Fruit fly (Drosophila melanogaster): ENCODE data around the gene hth.

The hth gene

dm6 chr3R:10639468-10639867 lies at the start of gene hth:
Gene hth (minus strand): TSS chr3R:10639568.
- TF ChIP-seq EcR (GFP tag; optimal IDR thresholded peaks at IDR 0.05) (no peak), D1 (tag; optimal IDR thresholded peaks at IDR 0.05) (no peak), CG15710 (tag; optimal IDR thresholded peaks at IDR 0.05) (no peak), CG12605 (GFP tag; IDR thresholded peaks at IDR 0.05) (no peak), CG17806 (tag; optimal IDR thresholded peaks at IDR 0.05) (no peak), CG4496 (GFP tag; IDR thresholded peaks at IDR 0.05) (no peak), CG9948 (tag; optimal IDR thresholded peaks at IDR 0.05) (no peak), fd96Ca (GFP tag; IDR thresholded peaks at IDR 0.05) (no peak), Snoo (tag; optimal IDR thresholded peaks at IDR 0.05) (no peak), CG32121 (GFP tag; IDR thresholded peaks at IDR 0.05) (no peak), CG13204 (GFP tag; optimal IDR thresholded peaks at IDR 0.05) (no peak)

dm6 chr3R:10688835-10689234 lies 49.5 kb upstream of the hth start:
- TF ChIP-seq CG17806 (tag; optimal IDR thresholded peaks at IDR 0.05): no peak
- TF ChIP-seq CG12605 (GFP tag; IDR thresholded peaks at IDR 0.05): no peak
- no peak for TF ChIP-seq D1 (tag; optimal IDR thresholded peaks at IDR 0.05)
- no peak for TF ChIP-seq CG10348 (GFP tag; IDR thresholded peaks at IDR 0.05)
- TF ChIP-seq CG4496 (GFP tag; IDR thresholded peaks at IDR 0.05): peak; percentile 70; the same call in 2 of the 3 replicates
- TF ChIP-seq CG34367 (tag; optimal IDR thresholded peaks at IDR 0.05): no peak
- no peak for TF ChIP-seq Snoo (tag; optimal IDR thresholded peaks at IDR 0.05)
- 0 out of 2 replicates have a peak, but pooled peaks have one; percentile 20 for TF ChIP-seq Ets98B (GFP tag; IDR thresholded peaks at IDR 0.05)
- no peak for TF ChIP-seq Pif1A (GFP tag; optimal IDR thresholded peaks at IDR 0.05)
- no peak for TF ChIP-seq fd96Ca (GFP tag; IDR thresholded peaks at IDR 0.05)
- TF ChIP-seq CG32121 (GFP tag; IDR thresholded peaks at IDR 0.05): peak; percentile 44; the same call in 1 of the 2 replicates
- no peak for TF ChIP-seq rn (GFP tag; IDR thresholded peaks at IDR 0.05)
- TF ChIP-seq CG9948 (tag; optimal IDR thresholded peaks at IDR 0.05): no peak
- no peak for TF ChIP-seq Pif1B (GFP tag; optimal IDR thresholded peaks at IDR 0.05)
- no peak for TF ChIP-seq EcR (GFP tag; optimal IDR thresholded peaks at IDR 0.05)
- TF ChIP-seq CG13204 (GFP tag; optimal IDR thresholded peaks at IDR 0.05): no peak
- TF ChIP-seq CG14655 (GFP tag; optimal IDR thresholded peaks at IDR 0.05): no peak
- TF ChIP-seq CG8159 (tag; optimal IDR thresholded peaks at IDR 0.05): no peak
- TF ChIP-seq CG8301 (tag; optimal IDR thresholded peaks at IDR 0.05): no peak

- no peak; the same call in 2 of the 3 replicates for TF ChIP-seq CG4496 (GFP tag; IDR thresholded peaks at IDR 0.05)
- peak; percentile 44; the same call in 1 of the 2 replicates for TF ChIP-seq Ets98B (GFP tag; IDR thresholded peaks at IDR 0.05)
These were observed 48.8 kb upstream of the hth start for dm6 chr3R:10688160-10688559.

- TF ChIP-seq CG8301 (tag; optimal IDR thresholded peaks at IDR 0.05): no peak
- no peak for TF ChIP-seq CG8159 (tag; optimal IDR thresholded peaks at IDR 0.05)
- no peak for TF ChIP-seq fd96Ca (GFP tag; IDR thresholded peaks at IDR 0.05)
- no peak for TF ChIP-seq CG14655 (GFP tag; optimal IDR thresholded peaks at IDR 0.05)
- no peak for TF ChIP-seq CG10348 (GFP tag; IDR thresholded peaks at IDR 0.05)
- TF ChIP-seq Ets98B (GFP tag; IDR thresholded peaks at IDR 0.05): no peak
- TF ChIP-seq CG32121 (GFP tag; IDR thresholded peaks at IDR 0.05): no peak
- TF ChIP-seq gl (tag; optimal IDR thresholded peaks at IDR 0.05): no peak
- no peak for TF ChIP-seq Pif1B (GFP tag; optimal IDR thresholded peaks at IDR 0.05)
- no peak for TF ChIP-seq Pif1A (GFP tag; optimal IDR thresholded peaks at IDR 0.05)
- no peak for TF ChIP-seq CG12605 (GFP tag; IDR thresholded peaks at IDR 0.05)
- no peak for TF ChIP-seq CG13204 (GFP tag; optimal IDR thresholded peaks at IDR 0.05)
- TF ChIP-seq CG9948 (tag; optimal IDR thresholded peaks at IDR 0.05): no peak
- TF ChIP-seq rn (GFP tag; IDR thresholded peaks at IDR 0.05): no peak
- TF ChIP-seq D1 (tag; optimal IDR thresholded peaks at IDR 0.05): no peak
- no peak for TF ChIP-seq CG17806 (tag; optimal IDR thresholded peaks at IDR 0.05)
- no peak for TF ChIP-seq EcR (GFP tag; optimal IDR thresholded peaks at IDR 0.05)
- no peak for TF ChIP-seq CG4496 (GFP tag; IDR thresholded peaks at IDR 0.05)
- TF ChIP-seq CG15710 (tag; optimal IDR thresholded peaks at IDR 0.05): no peak
- TF ChIP-seq CG34367 (tag; optimal IDR thresholded peaks at IDR 0.05): no peak
These were observed 47.9 kb upstream of the hth start for dm6 chr3R:10687312-10687711.

dm6 chr3R:10686307-10687094 lies 47.1 kb upstream of the hth start, which contains the start of gene Skel:
Gene Skel (plus strand): TSS chr3R:10686943.
- TF ChIP-seq rn (GFP tag; IDR thresholded peaks at IDR 0.05) (no peak), Pif1B (GFP tag; optimal IDR thresholded peaks at IDR 0.05) (no peak), CG13204 (GFP tag; optimal IDR thresholded peaks at IDR 0.05) (peak; percentile 14), CG12605 (GFP tag; IDR thresholded peaks at IDR 0.05) (no peak), Ets98B (GFP tag; IDR thresholded peaks at IDR 0.05) (peak; percentile 39; the same call in 1 of the 2 replicates)

dm6 chr3R:10684284-10684683 lies 44.9 kb upstream of the hth start:
- no peak for TF ChIP-seq Pif1A (GFP tag; optimal IDR thresholded peaks at IDR 0.05)
- no peak for TF ChIP-seq CG8159 (tag; optimal IDR thresholded peaks at IDR 0.05)
- TF ChIP-seq Ets98B (GFP tag; IDR thresholded peaks at IDR 0.05): peak; percentile 64
- TF ChIP-seq CG17806 (tag; optimal IDR thresholded peaks at IDR 0.05): peak; percentile 2
- no peak for TF ChIP-seq EcR (GFP tag; optimal IDR thresholded peaks at IDR 0.05)
- TF ChIP-seq Snoo (tag; optimal IDR thresholded peaks at IDR 0.05): no peak
- TF ChIP-seq CG32121 (GFP tag; IDR thresholded peaks at IDR 0.05): peak; percentile 71
- no peak for TF ChIP-seq Pif1B (GFP tag; optimal IDR thresholded peaks at IDR 0.05)
- TF ChIP-seq gl (tag; optimal IDR thresholded peaks at IDR 0.05): no peak
- no peak for TF ChIP-seq CG13204 (GFP tag; optimal IDR thresholded peaks at IDR 0.05)
- TF ChIP-seq CG14655 (GFP tag; optimal IDR thresholded peaks at IDR 0.05): peak; percentile 52
- TF ChIP-seq CG4496 (GFP tag; IDR thresholded peaks at IDR 0.05): peak; percentile 67
- 0 out of 3 replicates have a peak, but pooled peaks have one; percentile 30 for TF ChIP-seq fd96Ca (GFP tag; IDR thresholded peaks at IDR 0.05)
- TF ChIP-seq rn (GFP tag; IDR thresholded peaks at IDR 0.05): peak; percentile 35; the same call in 1 of the 2 replicates
- peak; percentile 30 for TF ChIP-seq CG8301 (tag; optimal IDR thresholded peaks at IDR 0.05)

Measured in whole organism, pupa.